Fruit fly (Drosophila melanogaster) whole organism, prepupa: ENCODE data around the gene Vps37B.

Source experiments
- Blimp-1 ChIP-seq: fragments of 200-800 bp; sonication (Bioruptor generic); optimal IDR thresholded peaks from 3 replicates; lab custom pipeline; 2017; ENCODE audit warnings: missing biosample characterization, missing genetic modification characterization, mild to moderate bottlenecking, moderate library complexity, missing genetic modification reagents
- CG10631 ChIP-seq: fragments of 200-800 bp; sonication (Bioruptor generic); optimal IDR thresholded peaks from 2 replicates; lab custom pipeline; 2016; ENCODE audit warnings: missing biosample characterization, missing genetic modification characterization
- CG10669 ChIP-seq: fragments of 200-800 bp; sonication (Bioruptor generic); optimal IDR thresholded peaks from 3 replicates; lab custom pipeline; 2018; ENCODE audit warnings: missing biosample characterization, mild to moderate bottlenecking, missing genetic modification characterization, moderate library complexity
- CG11294 ChIP-seq: fragments of 200-800 bp; sonication (Bioruptor generic); IDR thresholded peaks from 2 replicates; pipeline ENCODE4 v1.3.6; 2022; ENCODE audit warnings: missing biosample characterization, missing genetic modification characterization
- CG11902 ChIP-seq: fragments of 200-800 bp; sonication (Bioruptor generic); optimal IDR thresholded peaks from 3 replicates; lab custom pipeline; 2016; ENCODE audit warnings: missing biosample characterization, missing genetic modification characterization
- CG15336 ChIP-seq: fragments of 200-800 bp; sonication (Bioruptor generic); IDR thresholded peaks from 2 replicates; pipeline ENCODE4 v1.3.6; 2022; ENCODE audit warnings: missing biosample characterization, missing genetic modification characterization
- CG1621 ChIP-seq: fragments of 200-800 bp; sonication (Bioruptor generic); optimal IDR thresholded peaks from 3 replicates; lab custom pipeline; 2018; ENCODE audit warnings: missing biosample characterization, mild to moderate bottlenecking, missing genetic modification characterization
- CG16779 ChIP-seq: fragments of 200-800 bp; sonication (Bioruptor generic); optimal IDR thresholded peaks from 3 replicates; lab custom pipeline; 2017; ENCODE audit warnings: missing biosample characterization, mild to moderate bottlenecking, missing genetic modification characterization
- CG3032 ChIP-seq: fragments of 200-800 bp; optimal IDR thresholded peaks from 2 replicates; lab custom pipeline; 2019; ENCODE audit warnings: missing biosample characterization, mild to moderate bottlenecking, missing genetic modification characterization, moderate library complexity
- CG32006 ChIP-seq: fragments of 200-800 bp; sonication (Bioruptor generic); optimal IDR thresholded peaks from 3 replicates; lab custom pipeline; 2017; ENCODE audit warnings: missing biosample characterization, mild to moderate bottlenecking, missing genetic modification characterization
- CG34406 ChIP-seq: fragments of 200-800 bp; sonication (Bioruptor generic); optimal IDR thresholded peaks from 3 replicates; lab custom pipeline; 2016; ENCODE audit warnings: missing biosample characterization, missing genetic modification characterization
- CG3919 ChIP-seq: fragments of 200-800 bp; sonication (Bioruptor generic); optimal IDR thresholded peaks from 3 replicates; lab custom pipeline; 2016; ENCODE audit warnings: missing biosample characterization, missing genetic modification characterization
- CG4318 ChIP-seq: fragments of 200-800 bp; sonication (Bioruptor generic); optimal IDR thresholded peaks from 3 replicates; lab custom pipeline; 2017; ENCODE audit warnings: missing biosample characterization, mild to moderate bottlenecking, missing genetic modification characterization
- CG6163 ChIP-seq: fragments of 200-800 bp; sonication (Bioruptor generic); IDR thresholded peaks from 3 replicates; pipeline ENCODE4 v1.3.6; 2022; ENCODE audit warnings: missing biosample characterization, missing genetic modification characterization
- CG6276 ChIP-seq: fragments of 200-800 bp; sonication (Bioruptor generic); optimal IDR thresholded peaks from 2 replicates; lab custom pipeline; 2017; ENCODE audit warnings: missing biosample characterization, mild to moderate bottlenecking, missing genetic modification characterization
- CG6792 ChIP-seq: fragments of 200-800 bp; sonication (Bioruptor generic); optimal IDR thresholded peaks from 3 replicates; lab custom pipeline; 2016; ENCODE audit warnings: missing biosample characterization, missing genetic modification characterization
- CG6808 ChIP-seq: fragments of 200-800 bp; sonication (Bioruptor generic); optimal IDR thresholded peaks from 3 replicates; lab custom pipeline; 2017; ENCODE audit warnings: missing biosample characterization, missing genetic modification characterization, mild to moderate bottlenecking, moderate library complexity, missing genetic modification reagents
- CG6854 ChIP-seq: fragments of 200-800 bp; sonication (Bioruptor generic); optimal IDR thresholded peaks from 2 replicates; lab custom pipeline; 2017; ENCODE audit warnings: missing biosample characterization, mild to moderate bottlenecking, missing genetic modification characterization
- CG7368 ChIP-seq: fragments of 200-800 bp; sonication (Bioruptor generic); optimal IDR thresholded peaks from 3 replicates; lab custom pipeline; 2016; ENCODE audit warnings: missing biosample characterization, missing genetic modification characterization
- CG8119 ChIP-seq: fragments of 200-800 bp; sonication (Bioruptor generic); IDR thresholded peaks from 3 replicates; pipeline ENCODE4 v1.3.6; 2022; ENCODE audit warnings: missing biosample characterization, missing genetic modification characterization
- CG8319 ChIP-seq: fragments of 200-800 bp; sonication (Bioruptor generic); optimal IDR thresholded peaks from 3 replicates; lab custom pipeline; 2016; ENCODE audit warnings: missing biosample characterization, missing genetic modification characterization
- CG8632 ChIP-seq: fragments of 200-800 bp; sonication (Bioruptor generic); optimal IDR thresholded peaks from 3 replicates; lab custom pipeline; 2016; ENCODE audit warnings: missing biosample characterization, missing genetic modification characterization
- CG9139 ChIP-seq: fragments of 200-800 bp; sonication (Bioruptor generic); optimal IDR thresholded peaks from 3 replicates; lab custom pipeline; 2017; ENCODE audit warnings: missing biosample characterization, mild to moderate bottlenecking, missing genetic modification characterization
- Eip75B ChIP-seq: fragments of 200-800 bp; sonication (Bioruptor generic); optimal IDR thresholded peaks from 3 replicates; lab custom pipeline; 2016; ENCODE audit warnings: missing biosample characterization, missing genetic modification characterization
- Eip78C ChIP-seq: fragments of 200-800 bp; sonication (Bioruptor generic); peaks from one replicate; lab custom pipeline; 2016; ENCODE audit warnings: missing biosample characterization, missing genetic modification characterization
- Eip93F ChIP-seq: fragments of 200-800 bp; sonication (Bioruptor generic); optimal IDR thresholded peaks from 2 replicates; lab custom pipeline; 2016; ENCODE audit warnings: missing biosample characterization, mild to moderate bottlenecking, missing genetic modification characterization
- Ets21C ChIP-seq: fragments of 200-800 bp; sonication (Bioruptor generic); optimal IDR thresholded peaks from 3 replicates; lab custom pipeline; 2016; ENCODE audit warnings: missing biosample characterization, missing genetic modification characterization
- Gug ChIP-seq: fragments of 200-800 bp; sonication (Bioruptor generic); IDR thresholded peaks from 2 replicates; pipeline ENCODE4 v1.3.6; 2022; ENCODE audit warnings: missing biosample characterization, missing genetic modification characterization
- Hr38 ChIP-seq: sonication (Bioruptor generic); optimal IDR thresholded peaks from 2 replicates; lab custom pipeline; 2016; ENCODE audit warnings: missing biosample characterization, missing genetic modification characterization
- Hr39 ChIP-seq: fragments of 200-800 bp; sonication (Bioruptor generic); optimal IDR thresholded peaks from 2 replicates; lab custom pipeline; 2016; ENCODE audit warnings: missing biosample characterization, missing genetic modification characterization
- Hr4 ChIP-seq: fragments of 200-800 bp; sonication (Bioruptor generic); optimal IDR thresholded peaks from 3 replicates; lab custom pipeline; 2016; ENCODE audit warnings: missing biosample characterization, missing genetic modification characterization
- Lpt ChIP-seq: fragments of 200-800 bp; sonication (Bioruptor generic); optimal IDR thresholded peaks from 3 replicates; lab custom pipeline; 2016; ENCODE audit warnings: missing biosample characterization, missing genetic modification characterization
- Met ChIP-seq: fragments of 200-800 bp; sonication (Bioruptor generic); optimal IDR thresholded peaks from 3 replicates; lab custom pipeline; 2016; ENCODE audit warnings: missing biosample characterization, missing genetic modification characterization
- OdsH ChIP-seq: fragments of 200-800 bp; sonication (Bioruptor generic); optimal IDR thresholded peaks from 3 replicates; lab custom pipeline; 2016; ENCODE audit warnings: missing biosample characterization, missing genetic modification characterization
- Smox ChIP-seq: fragments of 200-800 bp; sonication (Bioruptor generic); optimal IDR thresholded peaks from 3 replicates; lab custom pipeline; 2016; ENCODE audit warnings: missing biosample characterization, missing genetic modification characterization
- Sox102F ChIP-seq: fragments of 200-800 bp; sonication (Bioruptor generic); optimal IDR thresholded peaks from 2 replicates; lab custom pipeline; 2016; ENCODE audit warnings: missing biosample characterization, mild to moderate bottlenecking, missing genetic modification characterization
- Sox14 ChIP-seq: fragments of 200-800 bp; sonication (Bioruptor generic); optimal IDR thresholded peaks from 3 replicates; lab custom pipeline; 2016; ENCODE audit warnings: missing biosample characterization, missing genetic modification characterization
- Sox15 ChIP-seq: fragments of 200-800 bp; sonication (Bioruptor generic); optimal IDR thresholded peaks from 3 replicates; lab custom pipeline; 2016; ENCODE audit warnings: missing biosample characterization, missing genetic modification characterization
- achi ChIP-seq: fragments of 200-800 bp; sonication (Bioruptor generic); optimal IDR thresholded peaks from 3 replicates; lab custom pipeline; 2016; ENCODE audit warnings: missing biosample characterization, missing genetic modification characterization
- cyc ChIP-seq: fragments of 200-800 bp; sonication (Bioruptor generic); optimal IDR thresholded peaks from 3 replicates; lab custom pipeline; 2016; ENCODE audit warnings: missing biosample characterization, missing genetic modification characterization
- dac ChIP-seq: fragments of 200-800 bp; sonication (Bioruptor generic); optimal IDR thresholded peaks from 2 replicates; lab custom pipeline; 2017; ENCODE audit warnings: missing biosample characterization, mild to moderate bottlenecking, missing genetic modification characterization
- dsx ChIP-seq: fragments of 200-800 bp; optimal IDR thresholded peaks from 3 replicates; lab custom pipeline; 2019; ENCODE audit warnings: missing biosample characterization, mild to moderate bottlenecking, missing genetic modification characterization, moderate library complexity; ENCODE audit not compliant: poor library complexity, severe bottlenecking
- eg ChIP-seq: fragments of 200-800 bp; sonication (Bioruptor generic); IDR thresholded peaks from 3 replicates; pipeline ENCODE4 v1.3.6; 2022; ENCODE audit warnings: missing biosample characterization, missing genetic modification characterization
- esn ChIP-seq: fragments of 200-800 bp; sonication (Bioruptor generic); optimal IDR thresholded peaks from 2 replicates; lab custom pipeline; 2016; ENCODE audit warnings: missing biosample characterization, mild to moderate bottlenecking, missing genetic modification characterization, moderate library complexity
- fd59A ChIP-seq: fragments of 200-800 bp; sonication (Bioruptor generic); optimal IDR thresholded peaks from 2 replicates; lab custom pipeline; 2017; ENCODE audit warnings: missing biosample characterization, mild to moderate bottlenecking, missing genetic modification characterization, missing genetic modification reagents
- fd85E ChIP-seq: fragments of 200-800 bp; sonication (Bioruptor generic); optimal IDR thresholded peaks from 3 replicates; lab custom pipeline; 2016; ENCODE audit warnings: missing biosample characterization, missing genetic modification characterization
- net ChIP-seq: fragments of 200-800 bp; sonication (Bioruptor generic); optimal IDR thresholded peaks from 3 replicates; lab custom pipeline; 2016; ENCODE audit warnings: missing biosample characterization, missing genetic modification characterization
- pdm3 ChIP-seq: fragments of 200-800 bp; sonication (Bioruptor generic); optimal IDR thresholded peaks from 3 replicates; lab custom pipeline; 2016; ENCODE audit warnings: missing biosample characterization, missing genetic modification characterization
- spab ChIP-seq: fragments of 200-800 bp; sonication (Bioruptor generic); optimal IDR thresholded peaks from 2 replicates; lab custom pipeline; 2017; ENCODE audit warnings: missing biosample characterization, mild to moderate bottlenecking, missing genetic modification characterization, missing genetic modification reagents
- ss ChIP-seq, 2 experiments: fragments of 200-800 bp; sonication (Bioruptor generic); optimal IDR thresholded peaks; 2 replicates in 1 of 2; 3 replicates in 1 of 2; lab custom pipeline; 2017 to 2018; ENCODE audit warnings: mild to moderate bottlenecking in 2 of 2, missing biosample characterization in 2 of 2, missing genetic modification characterization in 2 of 2, moderate library complexity in 1 of 2
- svp ChIP-seq: fragments of 200-800 bp; sonication (Bioruptor generic); peaks from one replicate; lab custom pipeline; 2016; ENCODE audit warnings: missing biosample characterization, missing genetic modification characterization
- topi ChIP-seq: fragments of 200-800 bp; sonication (Bioruptor generic); optimal IDR thresholded peaks from 3 replicates; lab custom pipeline; 2016; ENCODE audit warnings: missing biosample characterization, missing genetic modification characterization
- vri ChIP-seq: fragments of 200-800 bp; sonication (Bioruptor generic); optimal IDR thresholded peaks from 3 replicates; lab custom pipeline; 2016; ENCODE audit warnings: missing biosample characterization, mild to moderate bottlenecking, missing genetic modification characterization

The Vps37B gene

DNA sequence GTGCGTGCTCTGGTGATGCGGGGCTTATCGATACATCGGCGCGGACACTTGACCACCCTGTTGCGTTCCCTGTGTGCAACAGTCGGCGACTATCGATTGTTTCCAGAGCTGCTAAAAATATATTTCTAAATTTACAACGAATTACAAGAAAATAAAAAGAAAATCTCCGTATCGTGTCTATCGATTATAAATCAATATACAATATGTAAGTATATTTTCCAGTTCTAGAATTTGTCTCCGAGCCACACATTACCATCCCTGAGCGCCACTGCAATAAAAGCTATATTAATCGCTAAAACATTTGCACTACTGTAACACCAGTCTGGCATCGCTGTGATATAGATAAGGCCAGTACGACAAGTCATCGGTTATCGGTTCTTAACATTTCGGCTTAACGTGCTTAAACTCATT, 6.2 kb downstream of the Vps37B start, which contains the start of the genes Kat60 and Mms19:
Gene Kat60, minus strand, starts transcription at position 13 of the 411 bp plus-strand sequence.
Gene Mms19, plus strand, starts transcription at position 347 of the 411 bp plus-strand sequence.
- TF ChIP-seq Smox (GFP tag; lab: Kevin White, UChicago) (no peak), Hr4 (peak; percentile 71), Eip78C (GFP tag; lab: Kevin White, UChicago) (peak; percentile 75), dac (GFP tag; lab: Kevin White, UChicago) (no peak), CG7368 (no peak), CG10669 (GFP tag; lab: Kevin White, UChicago) (no peak), esn (GFP tag; lab: Kevin White, UChicago) (peak; percentile 72), Gug (GFP tag; lab: Robert Waterston, UW) (0 out of 2 replicates have a peak, but pooled peaks have one; percentile 23), Met (GFP tag; lab: Kevin White, UChicago) (no peak), Sox14 (GFP tag; lab: Kevin White, UChicago) (peak; percentile 81), CG3032 (tag; lab: Kevin White, UChicago) (peak; percentile 57), Sox102F (GFP tag; lab: Kevin White, UChicago) (no peak), Hr39 (GFP tag; lab: Kevin White, UChicago) (peak; percentile 80), CG9139 (no peak), CG8632 (GFP tag; lab: Kevin White, UChicago) (peak; percentile 29), Eip75B (GFP tag; lab: Kevin White, UChicago) (peak; percentile 55), CG6808 (GFP tag; lab: Kevin White, UChicago) (no peak), fd85E (GFP tag; lab: Kevin White, UChicago) (no peak), pdm3 (GFP tag; lab: Kevin White, UChicago) (peak; percentile 68), CG32006 (GFP tag; lab: Kevin White, UChicago) (no peak), net (GFP tag; lab: Kevin White, UChicago) (no peak), Ets21C (GFP tag; lab: Kevin White, UChicago) (peak; percentile 77), vri (GFP tag; lab: Kevin White, UChicago) (peak; percentile 62), CG8119 (GFP tag; lab: Robert Waterston, UW) (no peak), CG6276 (GFP tag; lab: Kevin White, UChicago) (no peak), eg (peak; percentile 58; the same call in 1 of the 3 replicates), Blimp-1 (no peak), CG10631 (peak; percentile 65), CG1621 (tag; lab: Kevin White, UChicago) (no peak), CG6163 (GFP tag; lab: Robert Waterston, UW) (no peak; the same call in 2 of the 3 replicates), CG11902 (GFP tag; lab: Kevin White, UChicago) (peak; percentile 40), CG11294 (GFP tag; lab: Robert Waterston, UW) (no peak; the same call in 1 of the 2 replicates), achi (GFP tag; lab: Kevin White, UChicago) (peak; percentile 48), OdsH (no peak), Hr38 (no peak), cyc (GFP tag; lab: Kevin White, UChicago) (peak; percentile 77), svp (GFP tag; lab: Kevin White, UChicago) (peak; percentile 88), spab (GFP tag; lab: Kevin White, UChicago) (no peak), CG16779 (tag; lab: Kevin White, UChicago) (no peak), CG3919 (GFP tag; lab: Kevin White, UChicago) (peak; percentile 43), topi (GFP tag; lab: Kevin White, UChicago) (peak; percentile 60), CG8319 (GFP tag; lab: Kevin White, UChicago) (no peak), CG6854 (GFP tag; lab: Kevin White, UChicago) (no peak), Sox15 (peak; percentile 64), CG15336 (GFP tag; lab: Robert Waterston, UW) (no peak), Eip93F (GFP tag; lab: Kevin White, UChicago) (peak; percentile 2), Lpt (GFP tag; lab: Kevin White, UChicago) (no peak), fd59A (GFP tag; lab: Kevin White, UChicago) (no peak), CG6792 (GFP tag; lab: Kevin White, UChicago) (peak; percentile 50), CG34406 (GFP tag; lab: Kevin White, UChicago) (peak; percentile 16), CG4318 (GFP tag; lab: Kevin White, UChicago) (no peak), dsx (GFP tag; lab: Kevin White, UChicago) (no peak), ss (GFP tag; optimal IDR thresholded peaks at IDR 0.05; lab: Kevin White, UChicago) (no peak)
